Worm (Caenorhabditis elegans): ENCODE data around the gene C35D10.10.

- TF ChIP-seq fos-1 (tag; optimal IDR thresholded peaks at IDR 0.05) (no peak), dpl-1 (GFP tag; optimal IDR thresholded peaks at IDR 0.05) (peak in 1 of 3 experiments; percentile 40), rnt-1 (tag; optimal IDR thresholded peaks at IDR 0.05) (no peak), ztf-4 (tag; optimal IDR thresholded peaks at IDR 0.05) (no peak), pqm-1 (tag; optimal IDR thresholded peaks at IDR 0.05) (no peak), nhr-19 (GFP tag; conservative IDR thresholded peaks at IDR 0.05) (no peak), snpc-4 (tag; optimal IDR thresholded peaks at IDR 0.05) (no peak), blmp-1 (tag; optimal IDR thresholded peaks at IDR 0.05) (no peak), unc-62 (GFP tag; optimal IDR thresholded peaks at IDR 0.05) (no peak), unc-86 (tag; optimal IDR thresholded peaks at IDR 0.05) (peak; percentile 50), mab-9 (GFP tag; IDR thresholded peaks at IDR 0.05) (no peak), nhr-76 (tag; optimal IDR thresholded peaks at IDR 0.05) (no peak), ama-1 (optimal IDR thresholded peaks at IDR 0.05) (no peak), pax-3 (tag; optimal IDR thresholded peaks at IDR 0.05) (no peak)
These were observed 14.1 kb upstream of the C35D10.10 start for ce11 chrIII:4875663-4876062.

Data from whole organism, L1 larva.